Fruit fly (Drosophila melanogaster) whole organism, larva: Measurements from ENCODE around the gene spoon.

Experiments used
- noc ChIP-seq: fragments of 200-800 bp; sonication (Bioruptor generic); optimal IDR thresholded peaks from 3 replicates; lab custom pipeline; 2019; ENCODE audit warnings: missing biosample characterization, mild to moderate bottlenecking, missing genetic modification characterization, moderate library complexity

Gene spoon

dm6 chrX:5410749-5411148 is 9.9 kb downstream of the spoon start, which contains the start of gene NAAT1:
NAAT1 (minus strand) TSS chrX:5410849.
- no peak for TF ChIP-seq noc (tag; lab: Kevin White, UChicago)

- TF ChIP-seq noc (tag; lab: Kevin White, UChicago) = no peak
Measured at dm6 chrX:5408869-5409268, 11.8 kb downstream of the spoon start.

DNA sequence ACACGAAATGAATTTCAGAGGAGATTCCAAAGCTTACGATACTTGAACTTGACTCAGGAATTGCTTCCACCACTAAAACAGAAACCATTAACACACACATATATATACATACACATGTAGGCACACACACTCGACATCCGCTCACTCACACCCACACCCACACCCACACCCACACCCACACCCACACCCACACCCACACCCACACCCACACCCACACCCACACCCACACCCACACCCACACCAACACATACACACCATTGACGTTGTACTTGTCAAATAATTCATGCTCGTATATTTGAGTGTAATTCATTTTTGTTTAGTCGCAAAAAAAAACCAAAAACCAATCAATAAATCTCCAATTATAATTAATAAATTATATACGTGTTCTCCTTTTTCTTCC is 38.1 kb downstream of the spoon start:
- TF ChIP-seq noc (tag; lab: Kevin White, UChicago) = no peak

DNA sequence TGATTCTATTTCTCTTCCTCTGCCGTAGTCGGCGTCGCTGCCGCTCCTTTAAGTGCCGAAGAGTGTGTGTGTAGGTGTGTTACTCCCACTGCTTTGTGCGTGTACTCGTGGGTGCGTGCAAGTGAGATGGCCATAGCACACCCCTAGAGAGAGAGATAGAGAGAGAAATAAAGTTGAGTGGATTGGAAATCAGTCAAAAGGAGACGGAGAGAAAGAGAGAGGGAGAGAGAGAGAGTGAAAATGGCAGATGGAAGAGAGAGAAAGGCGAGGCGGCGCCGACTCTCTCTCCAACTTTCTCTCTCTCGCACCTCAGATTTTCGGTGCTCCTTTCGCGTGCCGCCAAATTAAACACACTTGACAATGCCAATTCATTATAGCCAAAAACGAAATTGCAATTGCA is 56.6 kb downstream of the spoon start:
- no peak for TF ChIP-seq noc (tag; lab: Kevin White, UChicago)

- no peak for TF ChIP-seq noc (tag; lab: Kevin White, UChicago)
Measured at dm6 chrX:5363116-5363515, 57.6 kb downstream of the spoon start.
